Fruit fly (Drosophila melanogaster) whole organism, prepupa: ENCODE data around the gene lds.

Experiments
- CG11294 ChIP-seq: fragments of 200-800 bp; sonication (Bioruptor generic); IDR thresholded peaks from 2 replicates; pipeline ENCODE4 v1.3.6; 2022; ENCODE audit warnings: missing biosample characterization, missing genetic modification characterization
- CG6163 ChIP-seq: fragments of 200-800 bp; sonication (Bioruptor generic); IDR thresholded peaks from 3 replicates; pipeline ENCODE4 v1.3.6; 2022; ENCODE audit warnings: missing biosample characterization, missing genetic modification characterization
- Eip78C ChIP-seq: fragments of 200-800 bp; sonication (Bioruptor generic); peaks from one replicate; lab custom pipeline; 2016; ENCODE audit warnings: missing biosample characterization, missing genetic modification characterization
- Gug ChIP-seq: fragments of 200-800 bp; sonication (Bioruptor generic); IDR thresholded peaks from 2 replicates; pipeline ENCODE4 v1.3.6; 2022; ENCODE audit warnings: missing biosample characterization, missing genetic modification characterization
- OdsH ChIP-seq: fragments of 200-800 bp; sonication (Bioruptor generic); optimal IDR thresholded peaks from 3 replicates; lab custom pipeline; 2016; ENCODE audit warnings: missing biosample characterization, missing genetic modification characterization
- dsx ChIP-seq: fragments of 200-800 bp; optimal IDR thresholded peaks from 3 replicates; lab custom pipeline; 2019; ENCODE audit warnings: missing biosample characterization, mild to moderate bottlenecking, missing genetic modification characterization, moderate library complexity; ENCODE audit not compliant: poor library complexity, severe bottlenecking
- eg ChIP-seq: fragments of 200-800 bp; sonication (Bioruptor generic); IDR thresholded peaks from 3 replicates; pipeline ENCODE4 v1.3.6; 2022; ENCODE audit warnings: missing biosample characterization, missing genetic modification characterization

Gene lds

dm6 chr3R:7973049-7973448 lies 52.8 kb downstream of the lds start:
- TF ChIP-seq Eip78C (GFP tag; lab: Kevin White, UChicago) (peak; percentile 6), OdsH (GFP tag; lab: Kevin White, UChicago) (no peak), dsx (GFP tag; lab: Kevin White, UChicago) (peak; percentile 87)

dm6 chr3R:7973906-7974305 lies 53.7 kb downstream of the lds start:
- TF ChIP-seq CG11294 (GFP tag; lab: Robert Waterston, UW): peak; percentile 54; the same call in 1 of the 2 replicates
- 0 out of 3 replicates have a peak, but pooled peaks have one; percentile 34 for TF ChIP-seq CG6163 (GFP tag; lab: Robert Waterston, UW)
- TF ChIP-seq Gug (GFP tag; lab: Robert Waterston, UW): peak; percentile 54
- peak; percentile 86; the same call in 2 of the 3 replicates for TF ChIP-seq eg
